Fruit fly (Drosophila melanogaster) whole organism, embryonic: ENCODE data around the gene eloF.

Experiments
- ATbp ChIP-seq: fragments of 200-800 bp; sonication (Bioruptor generic); optimal IDR thresholded peaks from 2 replicates; lab custom pipeline; 2017; ENCODE audit warnings: missing biosample characterization, mild to moderate bottlenecking, missing genetic modification characterization, missing genetic modification reagents
- C15 ChIP-seq: fragments of 200-800 bp; sonication (Bioruptor generic); IDR thresholded peaks from 3 replicates; pipeline ENCODE4 v1.3.6; 2022; ENCODE audit warnings: missing biosample characterization, missing genetic modification characterization
- CG10147 ChIP-seq: fragments of 200-800 bp; sonication (Bioruptor generic); optimal IDR thresholded peaks from 2 replicates; lab custom pipeline; 2019; ENCODE audit warnings: missing biosample characterization, mild to moderate bottlenecking, missing genetic modification characterization, moderate library complexity
- CG10267 ChIP-seq: fragments of 200-800 bp; sonication (Bioruptor generic); optimal IDR thresholded peaks from 2 replicates; lab custom pipeline; 2018; ENCODE audit warnings: missing biosample characterization, mild to moderate bottlenecking, missing genetic modification characterization, moderate library complexity
- CG1233 ChIP-seq: fragments of 200-800 bp; sonication (Bioruptor generic); optimal IDR thresholded peaks from 4 replicates; lab custom pipeline; 2018; ENCODE audit warnings: missing biosample characterization, mild to moderate bottlenecking, missing genetic modification characterization
- CG12391 ChIP-seq: fragments of 200-800 bp; sonication (Bioruptor generic); optimal IDR thresholded peaks from 3 replicates; lab custom pipeline; 2018; ENCODE audit warnings: missing biosample characterization, mild to moderate bottlenecking, missing genetic modification characterization, moderate library complexity
- CG12744 ChIP-seq: fragments of 200-800 bp; sonication (Bioruptor generic); optimal IDR thresholded peaks from 2 replicates; lab custom pipeline; 2016; ENCODE audit warnings: missing biosample characterization, missing genetic modification characterization
- CG13287 ChIP-seq: fragments of 200-800 bp; sonication (Bioruptor generic); IDR thresholded peaks from 2 replicates; pipeline ENCODE4 v1.3.6; 2022; ENCODE audit warnings: missing biosample characterization, missing genetic modification characterization; ENCODE audit not compliant: partially characterized antibody
- CG15011 ChIP-seq: fragments of 200-800 bp; sonication (Bioruptor generic); optimal IDR thresholded peaks from 3 replicates; lab custom pipeline; 2018; ENCODE audit warnings: missing biosample characterization, mild to moderate bottlenecking, missing genetic modification characterization
- CG1602 ChIP-seq: fragments of 200-800 bp; sonication (Bioruptor generic); optimal IDR thresholded peaks from 3 replicates; lab custom pipeline; 2016; ENCODE audit warnings: missing biosample characterization, missing genetic modification characterization
- CG1603 ChIP-seq: fragments of 200-800 bp; sonication (Bioruptor generic); optimal IDR thresholded peaks from 2 replicates; lab custom pipeline; 2019; ENCODE audit warnings: missing biosample characterization, mild to moderate bottlenecking, missing genetic modification characterization, moderate library complexity
- CG31441 ChIP-seq: fragments of 200-800 bp; sonication (Bioruptor generic); IDR thresholded peaks from 2 replicates; pipeline ENCODE4 v1.3.6; 2022; ENCODE audit warnings: missing biosample characterization, missing genetic modification characterization
- CG32772 ChIP-seq: fragments of 200-800 bp; sonication (Bioruptor generic); IDR thresholded peaks from 2 replicates; pipeline ENCODE4 v1.3.6; 2022; ENCODE audit warnings: missing biosample characterization, missing genetic modification characterization
- CG3995 ChIP-seq: fragments of 200-800 bp; sonication (Bioruptor generic); optimal IDR thresholded peaks from 3 replicates; lab custom pipeline; 2016; ENCODE audit warnings: missing biosample characterization, missing genetic modification characterization
- CG4282 ChIP-seq: fragments of 200-800 bp; sonication (Bioruptor generic); optimal IDR thresholded peaks from 2 replicates; lab custom pipeline; 2016; ENCODE audit warnings: missing biosample characterization, missing genetic modification characterization
- CG4820 ChIP-seq: fragments of 200-800 bp; sonication (Bioruptor generic); optimal IDR thresholded peaks from 3 replicates; lab custom pipeline; 2016; ENCODE audit warnings: missing biosample characterization, missing genetic modification characterization
- CG8359 ChIP-seq: fragments of 200-800 bp; sonication (Bioruptor generic); optimal IDR thresholded peaks from 2 replicates; lab custom pipeline; 2017; ENCODE audit warnings: missing biosample characterization, mild to moderate bottlenecking, missing genetic modification characterization, borderline replicate concordance
- CG8924 ChIP-seq: fragments of 200-800 bp; optimal IDR thresholded peaks from 3 replicates; lab custom pipeline; 2019; ENCODE audit warnings: missing biosample characterization, mild to moderate bottlenecking, missing genetic modification characterization, moderate library complexity
- CG9797 ChIP-seq: fragments of 200-800 bp; sonication (Bioruptor generic); optimal IDR thresholded peaks from 3 replicates; lab custom pipeline; 2018; ENCODE audit warnings: missing biosample characterization, mild to moderate bottlenecking, missing genetic modification characterization
- CG9876 ChIP-seq: fragments of 200-800 bp; sonication (Bioruptor generic); optimal IDR thresholded peaks from 2 replicates; lab custom pipeline; 2016; ENCODE audit warnings: missing biosample characterization, missing genetic modification characterization
- CG9932 ChIP-seq: fragments of 200-800 bp; sonication (Bioruptor generic); IDR thresholded peaks from 2 replicates; pipeline ENCODE4 v1.3.6; 2022; ENCODE audit warnings: missing biosample characterization, missing genetic modification characterization
- Dbx ChIP-seq: fragments of 200-800 bp; sonication (Bioruptor generic); IDR thresholded peaks from 3 replicates; pipeline ENCODE4 v1.3.6; 2022; ENCODE audit warnings: missing biosample characterization, missing genetic modification characterization
- Dll ChIP-seq: fragments of 200-800 bp; sonication (Bioruptor generic); IDR thresholded peaks from 4 replicates; pipeline ENCODE4 v1.3.6; 2022; ENCODE audit warnings: missing biosample characterization, missing genetic modification characterization; ENCODE audit not compliant: partially characterized antibody
- Doc2 ChIP-seq: fragments of 200-800 bp; sonication (Bioruptor generic); IDR thresholded peaks from 2 replicates; pipeline ENCODE4 v1.3.6; 2022; ENCODE audit warnings: missing biosample characterization, missing genetic modification characterization
- GATAe ChIP-seq: fragments of 200-800 bp; sonication (Bioruptor generic); conservative IDR thresholded peaks from 2 replicates; pipeline ENCODE4 v1.3.6; 2022; ENCODE audit warnings: missing biosample characterization, missing genetic modification characterization
- Opbp ChIP-seq: fragments of 200-800 bp; sonication (Bioruptor generic); IDR thresholded peaks from 3 replicates; pipeline ENCODE4 v1.3.6; 2022; ENCODE audit warnings: missing biosample characterization, missing genetic modification characterization; ENCODE audit not compliant: partially characterized antibody
- cato ChIP-seq: fragments of 200-800 bp; sonication (Bioruptor generic); optimal IDR thresholded peaks from 2 replicates; lab custom pipeline; 2016; ENCODE audit warnings: missing biosample characterization, missing genetic modification characterization, borderline replicate concordance
- chif ChIP-seq, 2 experiments: fragments of 200-800 bp; sonication (Bioruptor generic); optimal IDR thresholded peaks; 3 replicates each; lab custom pipeline; 2016; ENCODE audit warnings: missing biosample characterization in 2 of 2, missing genetic modification characterization in 2 of 2
- ems ChIP-seq: fragments of 200-800 bp; sonication (Bioruptor generic); optimal IDR thresholded peaks from 3 replicates; lab custom pipeline; 2016; ENCODE audit warnings: missing biosample characterization, missing genetic modification characterization
- eyg ChIP-seq: fragments of 200-800 bp; sonication (Bioruptor generic); optimal IDR thresholded peaks from 3 replicates; lab custom pipeline; 2016; ENCODE audit warnings: missing biosample characterization, missing genetic modification characterization
- gcm ChIP-seq: fragments of 200-800 bp; sonication (Bioruptor generic); optimal IDR thresholded peaks from 2 replicates; lab custom pipeline; 2019; ENCODE audit warnings: missing biosample characterization, mild to moderate bottlenecking, missing genetic modification characterization, moderate library complexity
- gsb-n ChIP-seq: fragments of 200-800 bp; sonication (Bioruptor generic); optimal IDR thresholded peaks from 3 replicates; lab custom pipeline; 2018; ENCODE audit warnings: missing biosample characterization, mild to moderate bottlenecking, missing genetic modification characterization
- h ChIP-seq: fragments of >200 bp; optimal IDR thresholded peaks from 2 replicates; lab custom pipeline; 2017
- hbn ChIP-seq: fragments of 200-800 bp; sonication (Bioruptor generic); IDR thresholded peaks from 2 replicates; pipeline ENCODE4 v1.3.6; 2022; ENCODE audit warnings: missing biosample characterization, missing genetic modification characterization; ENCODE audit not compliant: partially characterized antibody
- jumu ChIP-seq: fragments of 200-800 bp; sonication (Bioruptor generic); optimal IDR thresholded peaks from 3 replicates; lab custom pipeline; 2016; ENCODE audit warnings: missing biosample characterization, missing genetic modification characterization
- lab ChIP-seq: fragments of 200-800 bp; sonication (Bioruptor generic); optimal IDR thresholded peaks from 3 replicates; lab custom pipeline; 2017; ENCODE audit warnings: missing biosample characterization, missing genetic modification characterization, mild to moderate bottlenecking, moderate library complexity, missing genetic modification reagents
- otp ChIP-seq: fragments of 200-800 bp; sonication (Bioruptor generic); IDR thresholded peaks from 3 replicates; pipeline ENCODE4, ENCODE4 v1.3.6; 2022; ENCODE audit warnings: missing biosample characterization, missing genetic modification characterization
- pan ChIP-seq, 4 experiments: fragments of >200 bp in 3 of 4; fragments of 200-800 bp in 1 of 4; sonication (Bioruptor generic) in 1 of 4; optimal IDR thresholded peaks in 3 of 4; IDR thresholded peaks in 1 of 4; 2 replicates each; pipeline versions ENCODE4 v1.3.6 to Lab custom; 2017 to 2022; ENCODE audit warnings: missing biosample characterization in 2 of 4, missing genetic modification characterization in 2 of 4, mixed read lengths in 1 of 4
- pho ChIP-seq: fragments of 200-800 bp; sonication (Bioruptor generic); optimal IDR thresholded peaks from 2 replicates; lab custom pipeline; 2016; ENCODE audit warnings: missing biosample characterization, missing genetic modification characterization
- pnt ChIP-seq: fragments of 200-800 bp; sonication (Bioruptor generic); optimal IDR thresholded peaks from 3 replicates; lab custom pipeline; 2016; ENCODE audit warnings: missing biosample characterization, missing genetic modification characterization
- prd ChIP-seq, 3 experiments: fragments of >200 bp in 2 of 3; fragments of 200-800 bp in 1 of 3; sonication (Bioruptor generic) in 1 of 3; optimal IDR thresholded peaks in 2 of 3; IDR thresholded peaks in 1 of 3; 2 replicates in 2 of 3; 3 replicates in 1 of 3; pipeline versions ENCODE4 v1.3.6 to Lab custom; 2017 to 2022; ENCODE audit warnings: missing biosample characterization in 1 of 3, missing genetic modification characterization in 1 of 3
- psq ChIP-seq: fragments of 200-800 bp; sonication (Bioruptor generic); optimal IDR thresholded peaks from 2 replicates; lab custom pipeline; 2017; ENCODE audit warnings: missing biosample characterization, missing genetic modification characterization
- scrt ChIP-seq: fragments of 200-800 bp; sonication (Bioruptor generic); optimal IDR thresholded peaks from 2 replicates; lab custom pipeline; 2018; ENCODE audit warnings: missing biosample characterization, mild to moderate bottlenecking, missing genetic modification characterization, moderate library complexity
- slp2 ChIP-seq: fragments of 200-800 bp; sonication (Bioruptor generic); optimal IDR thresholded peaks from 2 replicates; lab custom pipeline; 2016; ENCODE audit warnings: missing biosample characterization, missing genetic modification characterization
- so ChIP-seq: fragments of 200-800 bp; sonication (Bioruptor generic); IDR thresholded peaks from 3 replicates; pipeline ENCODE4 v1.3.6; 2022; ENCODE audit warnings: missing biosample characterization, missing genetic modification characterization
- stc ChIP-seq: fragments of 200-800 bp; sonication (Bioruptor generic); IDR thresholded peaks from 2 replicates; pipeline ENCODE4 v1.3.6; 2022; ENCODE audit warnings: missing biosample characterization, missing genetic modification characterization
- wek ChIP-seq: fragments of 200-800 bp; sonication (Bioruptor generic); optimal IDR thresholded peaks from 3 replicates; lab custom pipeline; 2018; ENCODE audit warnings: missing biosample characterization, mild to moderate bottlenecking, missing genetic modification characterization, moderate library complexity
- zen2 ChIP-seq: fragments of 200-800 bp; sonication (Bioruptor generic); IDR thresholded peaks from 3 replicates; pipeline ENCODE4 v1.3.6; 2022; ENCODE audit warnings: missing biosample characterization, missing genetic modification characterization; ENCODE audit not compliant: partially characterized antibody
- zfh1 ChIP-seq: fragments of 200-800 bp; sonication (Bioruptor generic); IDR thresholded peaks from 3 replicates; pipeline ENCODE4 v1.3.6; 2022; ENCODE audit warnings: missing biosample characterization, missing genetic modification characterization

The eloF gene

DNA sequence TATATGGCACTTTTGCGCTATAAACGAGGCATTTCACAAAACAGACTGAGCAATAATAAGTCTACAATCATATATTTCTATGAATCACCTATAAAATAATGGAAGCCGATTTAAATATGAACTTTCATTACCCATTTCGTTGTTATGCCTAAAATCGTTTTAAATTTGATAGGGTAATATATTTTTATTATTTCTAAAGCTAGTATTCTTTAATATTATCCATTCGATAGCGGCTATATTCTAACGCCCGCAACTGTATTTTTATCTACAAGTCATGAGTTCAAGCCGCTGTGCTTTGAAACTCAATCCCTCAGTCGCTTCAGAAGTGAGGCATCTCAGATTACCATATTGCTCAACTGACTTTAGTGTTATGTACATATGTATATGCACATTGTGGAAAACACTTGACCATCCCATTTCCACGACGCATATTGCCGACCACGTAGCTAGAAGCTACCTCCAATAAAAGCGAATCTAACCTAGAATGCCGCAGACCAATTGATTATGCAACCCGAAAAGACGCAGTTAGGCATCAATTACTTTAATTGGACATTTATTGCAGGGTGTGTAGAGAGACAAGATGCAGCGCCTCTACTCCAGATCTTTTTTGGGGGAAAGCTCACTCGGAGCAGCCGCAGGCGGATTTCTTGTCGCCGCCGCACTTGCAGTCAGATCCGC lies 30.6 kb upstream of the eloF start (continued):
- TF ChIP-seq ems (GFP tag; lab: Kevin White, UChicago): no peak
- TF ChIP-seq pnt (GFP tag; lab: Kevin White, UChicago): no peak
- no peak for TF ChIP-seq gcm (GFP tag; lab: Kevin White, UChicago)
- TF ChIP-seq CG4820: no peak
- TF ChIP-seq hbn (GFP tag; lab: Robert Waterston, UW): no peak
- TF ChIP-seq CG10147 (GFP tag; lab: Kevin White, UChicago): no peak
- TF ChIP-seq zen2 (GFP tag; lab: Robert Waterston, UW): no peak
- no peak for TF ChIP-seq scrt
- 0 out of 3 replicates have a peak, but pooled peaks have one; percentile 25 for TF ChIP-seq so (GFP tag; lab: Robert Waterston, UW)
- no peak for TF ChIP-seq GATAe
- TF ChIP-seq CG12744 (GFP tag; lab: Kevin White, UChicago): no peak
- no peak for TF ChIP-seq CG9876 (GFP tag; lab: Kevin White, UChicago)
- TF ChIP-seq CG31441 (GFP tag; lab: Robert Waterston, UW): peak; percentile 39; the same call in 1 of the 2 replicates
- TF ChIP-seq CG1603 (tag; lab: Kevin White, UChicago): no peak
- TF ChIP-seq CG4282: no peak
- no peak for TF ChIP-seq CG8924 (tag; lab: Kevin White, UChicago)
- TF ChIP-seq slp2 (GFP tag; lab: Kevin White, UChicago): no peak
- TF ChIP-seq CG3995: no peak
- TF ChIP-seq h (lab: Kevin White, UChicago): no peak
- TF ChIP-seq gsb-n: peak; percentile 14
- no peak for TF ChIP-seq CG9932
- no peak for TF ChIP-seq wek (GFP tag; lab: Kevin White, UChicago)
- TF ChIP-seq CG32772: no peak
- no peak for TF ChIP-seq Opbp (GFP tag; lab: Robert Waterston, UW)
- TF ChIP-seq ATbp (GFP tag; lab: Kevin White, UChicago): peak; percentile 29
- no peak for TF ChIP-seq stc (GFP tag; lab: Robert Waterston, UW)
- no peak for TF ChIP-seq CG10267 (tag; lab: Kevin White, UChicago)
- no peak for TF ChIP-seq CG1602 (GFP tag; lab: Kevin White, UChicago)
- TF ChIP-seq jumu (GFP tag; lab: Kevin White, UChicago): no peak
- TF ChIP-seq pho: no peak
- no peak for TF ChIP-seq cato
- no peak for TF ChIP-seq CG15011 (GFP tag; lab: Kevin White, UChicago)
- no peak for TF ChIP-seq zfh1 (GFP tag; lab: Robert Waterston, UW)
- TF ChIP-seq Dbx: no peak
- TF ChIP-seq Dll (GFP tag; lab: Robert Waterston, UW): no peak
- TF ChIP-seq psq (GFP tag; lab: Kevin White, UChicago): no peak
- TF ChIP-seq CG1233 (GFP tag; lab: Kevin White, UChicago): no peak
- no peak for TF ChIP-seq eyg (GFP tag; lab: Kevin White, UChicago)
- no peak for TF ChIP-seq pan (optimal IDR thresholded peaks at IDR 0.05; lab: Kevin White, UChicago)
- TF ChIP-seq pan (GFP tag; optimal IDR thresholded peaks at IDR 0.05 in 1 of 2, IDR thresholded peaks at IDR 0.05 in 1 of 2): no peak
- TF ChIP-seq C15 (GFP tag; lab: Robert Waterston, UW): no peak
- TF ChIP-seq prd (optimal IDR thresholded peaks at IDR 0.05; lab: Kevin White, UChicago): no peak
- TF ChIP-seq prd (GFP tag; IDR thresholded peaks at IDR 0.05; lab: Robert Waterston, UW): 0 out of 3 replicates have a peak, but pooled peaks have one; percentile 17
- no peak for TF ChIP-seq chif (GFP tag; optimal IDR thresholded peaks at IDR 0.05; lab: Kevin White, UChicago)
- no peak for TF ChIP-seq CG9797 (GFP tag; lab: Kevin White, UChicago)
- TF ChIP-seq CG13287: no peak
- peak; percentile 16 for TF ChIP-seq CG12391 (tag; lab: Kevin White, UChicago)
- TF ChIP-seq Doc2 (GFP tag; lab: Robert Waterston, UW): no peak
- TF ChIP-seq lab (GFP tag; lab: Kevin White, UChicago): no peak
- TF ChIP-seq CG8359 (GFP tag; lab: Kevin White, UChicago): no peak
- TF ChIP-seq otp (GFP tag; lab: Robert Waterston, UW): no peak
